Worm (Caenorhabditis elegans) whole organism, L4 larva: ENCODE data around the gene nhr-28.

Source experiments
- T20F7.1 ChIP-seq: fragments of 200-800 bp; sonication (Bioruptor generic); optimal IDR thresholded peaks from 2 replicates; lab custom pipeline; 2018; ENCODE audit warnings: mild to moderate bottlenecking, missing genetic modification characterization, missing compliant biosample characterization
- T26A8.4 ChIP-seq: fragments of 200-800 bp; sonication (Bioruptor generic); IDR thresholded peaks from 2 replicates; pipeline ENCODE4 v1.3.6; 2022; ENCODE audit warnings: missing genetic modification characterization, missing compliant biosample characterization
- aha-1 ChIP-seq: fragments of 150-350 bp; peaks from one replicate; lab custom pipeline; 2014; ENCODE audit warnings: missing biosample characterization, missing genetic modification characterization
- aly-2 ChIP-seq: sonication (generic microtip); optimal IDR thresholded peaks from 2 replicates; lab custom pipeline; 2018; ENCODE audit warnings: missing biosample characterization, missing genetic modification characterization
- arid-1 ChIP-seq: fragments of 200-800 bp; sonication (Bioruptor generic); conservative IDR thresholded peaks from 2 replicates; pipeline ENCODE4 v1.3.6; 2022; ENCODE audit warnings: missing genetic modification reagents, missing genetic modification characterization, missing compliant biosample characterization
- attf-4 ChIP-seq: sonication (generic microtip); optimal IDR thresholded peaks from 3 replicates; lab custom pipeline; 2017; ENCODE audit warnings: missing biosample characterization, missing genetic modification characterization
- ceh-28 ChIP-seq: fragments of 150-350 bp; optimal IDR thresholded peaks from 2 replicates; lab custom pipeline; 2014; ENCODE audit warnings: missing biosample characterization, missing genetic modification reagents, missing genetic modification characterization
- ceh-44 ChIP-seq: fragments of 200-800 bp; sonication (Bioruptor generic); IDR thresholded peaks from 2 replicates; pipeline ENCODE4 v1.3.6; 2022; ENCODE audit warnings: missing genetic modification reagents, missing genetic modification characterization, missing compliant biosample characterization
- daf-16 ChIP-seq, 3 experiments: sonication (generic microtip); optimal IDR thresholded peaks; 2 replicates each; lab custom pipeline; 2016 to 2017; ENCODE audit warnings: missing genetic modification characterization in 3 of 3, missing genetic modification reagents in 3 of 3, mild to moderate bottlenecking in 2 of 3, missing compliant biosample characterization in 2 of 3, missing biosample characterization in 1 of 3, moderate library complexity in 1 of 3
- dmd-6 ChIP-seq: fragments of 200-800 bp; sonication (Bioruptor generic); IDR thresholded peaks from 2 replicates; pipeline ENCODE4 v1.3.6; 2022; ENCODE audit warnings: missing genetic modification reagents, missing genetic modification characterization, missing compliant biosample characterization
- dve-1 ChIP-seq: sonication (generic microtip); optimal IDR thresholded peaks from 2 replicates; lab custom pipeline; 2017; ENCODE audit warnings: antibody characterized with exemption, mild to moderate bottlenecking, missing genetic modification characterization, missing compliant biosample characterization; ENCODE audit not compliant: insufficient read depth
- hlh-11 ChIP-seq: fragments of 200-800 bp; sonication (Bioruptor generic); optimal IDR thresholded peaks from 2 replicates; lab custom pipeline; 2018; ENCODE audit warnings: mild to moderate bottlenecking, missing genetic modification characterization, missing compliant biosample characterization
- hlh-30 ChIP-seq: sonication (generic microtip); optimal IDR thresholded peaks from 2 replicates; lab custom pipeline; 2017; ENCODE audit warnings: antibody characterized with exemption, mild to moderate bottlenecking, missing genetic modification characterization, missing compliant biosample characterization; ENCODE audit not compliant: insufficient read depth
- hmg-1.1 ChIP-seq: fragments of 200-800 bp; sonication (Bioruptor generic); IDR thresholded peaks from 2 replicates; pipeline ENCODE4 v1.3.6; 2022; ENCODE audit warnings: missing genetic modification reagents, missing genetic modification characterization, missing compliant biosample characterization
- lim-7 ChIP-seq: fragments of 200-800 bp; sonication (Bioruptor generic); IDR thresholded peaks from 2 replicates; pipeline ENCODE4 v1.3.6; 2022; ENCODE audit warnings: missing genetic modification characterization, missing compliant biosample characterization
- lin-1 ChIP-seq: fragments of 200-800 bp; sonication (Bioruptor generic); IDR thresholded peaks from 2 replicates; pipeline ENCODE4 v1.3.6; 2022; ENCODE audit warnings: missing genetic modification reagents, missing genetic modification characterization, missing compliant biosample characterization
- lin-13 ChIP-seq: fragments of 150-350 bp; optimal IDR thresholded peaks from 2 replicates; lab custom pipeline; 2014; ENCODE audit warnings: missing biosample characterization, missing genetic modification reagents, missing genetic modification characterization
- lin-29 ChIP-seq: fragments of 200-800 bp; sonication (Bioruptor generic); IDR thresholded peaks from 2 replicates; pipeline ENCODE4 v1.3.6; 2022; ENCODE audit warnings: missing genetic modification reagents, missing genetic modification characterization, missing compliant biosample characterization
- lin-38 ChIP-seq: fragments of 200-800 bp; sonication (Bioruptor generic); IDR thresholded peaks from 2 replicates; pipeline ENCODE4 v1.3.6; 2022; ENCODE audit warnings: missing genetic modification reagents, missing genetic modification characterization, missing compliant biosample characterization
- lir-3 ChIP-seq: sonication (generic microtip); optimal IDR thresholded peaks from 2 replicates; lab custom pipeline; 2016; ENCODE audit warnings: mild to moderate bottlenecking, missing genetic modification characterization, missing compliant biosample characterization
- lsy-2 ChIP-seq, 2 experiments: fragments of 150-350 bp in 1 of 2; sonication (generic microtip) in 1 of 2; optimal IDR thresholded peaks; 2 replicates each; lab custom pipeline; 2014 to 2017; ENCODE audit warnings: missing biosample characterization in 2 of 2, missing genetic modification characterization in 2 of 2
- madf-9 ChIP-seq: fragments of 200-800 bp; sonication (Bioruptor generic); conservative IDR thresholded peaks from 2 replicates; pipeline ENCODE4 v1.3.6; 2022; ENCODE audit warnings: missing genetic modification reagents, missing genetic modification characterization, missing compliant biosample characterization
- mdl-1 ChIP-seq, 2 experiments: fragments of 150-350 bp in 1 of 2; sonication (generic microtip) in 1 of 2; optimal IDR thresholded peaks; 2 replicates each; lab custom pipeline; 2014 to 2017; ENCODE audit warnings: missing biosample characterization in 2 of 2, missing genetic modification characterization in 2 of 2
- mep-1 ChIP-seq: fragments of 150-350 bp; sonication (generic microtip); optimal IDR thresholded peaks from 3 replicates; lab custom pipeline; 2014; ENCODE audit warnings: missing biosample characterization, missing genetic modification characterization
- mes-2 ChIP-seq: sonication (generic microtip); optimal IDR thresholded peaks from 2 replicates; lab custom pipeline; 2016; ENCODE audit warnings: missing genotype, mild to moderate bottlenecking, missing genetic modification characterization, missing compliant biosample characterization; ENCODE audit not compliant: poor library complexity, severe bottlenecking
- mxl-3 ChIP-seq: fragments of 200-800 bp; sonication (Bioruptor generic); optimal IDR thresholded peaks from 2 replicates; lab custom pipeline; 2018; ENCODE audit warnings: mild to moderate bottlenecking, missing genetic modification characterization, missing compliant biosample characterization
- nhr-102 ChIP-seq: sonication (generic microtip); optimal IDR thresholded peaks from 2 replicates; lab custom pipeline; 2016; ENCODE audit warnings: mild to moderate bottlenecking, missing genetic modification characterization, moderate library complexity, missing compliant biosample characterization
- nhr-11 ChIP-seq: fragments of 150-350 bp; optimal IDR thresholded peaks from 2 replicates; lab custom pipeline; 2014; ENCODE audit warnings: missing biosample characterization, missing genetic modification characterization
- nhr-28 ChIP-seq: fragments of 150-350 bp; optimal IDR thresholded peaks from 2 replicates; lab custom pipeline; 2014; ENCODE audit warnings: missing biosample characterization, missing genetic modification characterization
- nhr-6 ChIP-seq: fragments of 150-350 bp; optimal IDR thresholded peaks from 2 replicates; lab custom pipeline; 2014; ENCODE audit warnings: missing biosample characterization, missing genetic modification characterization
- nhr-77 ChIP-seq: fragments of 150-350 bp; optimal IDR thresholded peaks from 2 replicates; lab custom pipeline; 2014; ENCODE audit warnings: missing biosample characterization, missing genetic modification characterization
- pha-4 ChIP-seq, 2 experiments: fragments of 150-350 bp in 1 of 2; fragments of 200-800 bp in 1 of 2; sonication (Bioruptor generic) in 1 of 2; IDR thresholded peaks in 1 of 2; optimal IDR thresholded peaks in 1 of 2; 2 replicates each; pipeline versions ENCODE4 v1.3.6 to Lab custom; 2014 to 2022; ENCODE audit warnings: missing genetic modification characterization in 2 of 2, missing genetic modification reagents in 2 of 2, missing biosample characterization in 1 of 2, missing compliant biosample characterization in 1 of 2
- php-3 ChIP-seq: fragments of 200-800 bp; sonication (Bioruptor generic); IDR thresholded peaks from 2 replicates; pipeline ENCODE4 v1.3.6; 2022; ENCODE audit warnings: missing genetic modification reagents, missing genetic modification characterization, missing compliant biosample characterization
- rbr-2 ChIP-seq: sonication (generic microtip); optimal IDR thresholded peaks from 2 replicates; lab custom pipeline; 2016; ENCODE audit warnings: missing genotype, missing genetic modification characterization, missing compliant biosample characterization
- set-16 ChIP-seq: fragments of 200-800 bp; sonication (Bioruptor generic); IDR thresholded peaks from 2 replicates; pipeline ENCODE4 v1.3.6; 2022; ENCODE audit warnings: missing genetic modification reagents, missing genetic modification characterization, missing compliant biosample characterization
- snpc-1.2 ChIP-seq: fragments of 200-800 bp; sonication (Bioruptor generic); IDR thresholded peaks from 2 replicates; pipeline ENCODE4 v1.3.6; 2022; ENCODE audit warnings: missing genetic modification reagents, missing genetic modification characterization, missing compliant biosample characterization
- snpc-4 ChIP-seq: fragments of 150-350 bp; optimal IDR thresholded peaks from 2 replicates; lab custom pipeline; 2014; ENCODE audit warnings: missing biosample characterization, missing genetic modification characterization
- unc-62 ChIP-seq, 3 experiments: fragments of 150-350 bp in 1 of 3; sonication (generic microtip); optimal IDR thresholded peaks in 2 of 3; peaks in 1 of 3; 1 replicate in 1 of 3; 2 replicates in 2 of 3; lab custom pipeline; 2014 to 2017; ENCODE audit warnings: missing biosample characterization in 3 of 3, missing genetic modification characterization in 3 of 3, missing genetic modification reagents in 3 of 3, missing genotype in 1 of 3
- zfp-2 ChIP-seq: sonication (generic microtip); optimal IDR thresholded peaks from 2 replicates; lab custom pipeline; 2016; ENCODE audit warnings: mild to moderate bottlenecking, missing genetic modification characterization, missing compliant biosample characterization
- zip-11 ChIP-seq: fragments of 200-800 bp; sonication (Bioruptor generic); IDR thresholded peaks from 2 replicates; pipeline ENCODE4 v1.3.6; 2022; ENCODE audit warnings: missing genetic modification characterization, missing compliant biosample characterization

nhr-28 gene

DNA sequence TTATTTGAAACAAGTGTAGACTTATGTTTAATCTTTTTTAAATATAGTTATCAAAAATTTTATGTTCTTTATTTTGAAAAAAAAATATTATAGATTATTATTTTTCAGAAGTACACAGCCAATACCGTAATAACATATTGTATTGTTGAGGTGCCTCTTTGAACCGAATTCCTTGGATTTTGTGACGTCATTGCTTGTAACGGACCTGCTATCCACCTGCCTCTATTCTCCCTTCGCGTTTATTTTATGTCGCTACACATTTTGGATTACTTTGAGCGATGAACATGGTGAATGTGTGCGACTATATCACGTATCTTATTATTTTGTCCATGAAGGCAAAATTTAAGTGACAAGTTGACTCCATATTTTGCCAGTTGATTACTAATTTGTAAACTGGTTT is 27.5 kb upstream of the nhr-28 start (continued):
- TF ChIP-seq lim-7 (GFP tag; lab: Robert Waterston, UW) (no peak), madf-9 (GFP tag; lab: Robert Waterston, UW) (no peak), rbr-2 (peak; percentile 6), aly-2 (tag; lab: Kevin White, UChicago) (no peak), nhr-11 (tag; lab: Kevin White, UChicago) (no peak), dve-1 (peak; percentile 25), snpc-1.2 (no peak), zfp-2 (tag; lab: Kevin White, UChicago) (no peak), nhr-102 (tag; lab: Kevin White, UChicago) (peak; percentile 27), ceh-44 (GFP tag; lab: Robert Waterston, UW) (no peak), arid-1 (GFP tag; lab: Robert Waterston, UW) (no peak), hmg-1.1 (GFP tag; lab: Robert Waterston, UW) (peak; percentile 57), set-16 (GFP tag; lab: Robert Waterston, UW) (no peak)
- TF ChIP-seq, all 104 proteins: peak for 9

DNA sequence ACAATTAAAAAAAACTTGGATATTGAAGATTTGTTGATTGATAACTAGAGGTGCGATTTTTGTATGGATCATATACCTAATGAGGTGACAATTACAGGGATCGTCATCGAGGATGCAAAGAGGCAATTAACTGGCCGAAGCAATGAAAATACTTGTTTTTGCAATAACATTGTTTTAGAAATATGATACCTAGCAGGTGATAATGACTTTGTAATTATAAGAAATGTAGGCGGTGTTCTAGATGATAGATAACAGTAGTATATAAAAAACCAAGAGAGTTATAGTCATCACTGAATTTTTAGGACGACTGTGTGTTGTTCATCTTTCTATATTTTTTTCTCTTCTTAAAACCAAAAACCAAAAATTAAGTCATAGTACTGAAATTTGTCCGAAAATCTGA is 26.4 kb upstream of the nhr-28 start, which contains the start of gene C11G6.2:
Gene C11G6.2, plus strand, starts transcription at position 301 of the 400 bp plus-strand sequence.
- no peak for TF ChIP-seq lir-3 (tag; lab: Kevin White, UChicago)
- peak in 1 of 2 experiments; percentile 51 for TF ChIP-seq unc-62 (GFP tag; optimal IDR thresholded peaks at IDR 0.05 in 1 of 2; lab: Kevin White, UChicago)
- no peak for TF ChIP-seq unc-62 (tag; optimal IDR thresholded peaks at IDR 0.05; lab: Kevin White, UChicago)

- no peak for TF ChIP-seq daf-16 (GFP tag; optimal IDR thresholded peaks at IDR 0.05; lab: Kevin White, UChicago)
- TF ChIP-seq daf-16 (tag; optimal IDR thresholded peaks at IDR 0.05; lab: Kevin White, UChicago) = peak; percentile 55
- peak; percentile 4 for TF ChIP-seq dve-1
- TF ChIP-seq nhr-102 (tag; lab: Kevin White, UChicago) = no peak
These were observed 23.4 kb upstream of the nhr-28 start for ce11 chrX:16331425-16331824.

DNA sequence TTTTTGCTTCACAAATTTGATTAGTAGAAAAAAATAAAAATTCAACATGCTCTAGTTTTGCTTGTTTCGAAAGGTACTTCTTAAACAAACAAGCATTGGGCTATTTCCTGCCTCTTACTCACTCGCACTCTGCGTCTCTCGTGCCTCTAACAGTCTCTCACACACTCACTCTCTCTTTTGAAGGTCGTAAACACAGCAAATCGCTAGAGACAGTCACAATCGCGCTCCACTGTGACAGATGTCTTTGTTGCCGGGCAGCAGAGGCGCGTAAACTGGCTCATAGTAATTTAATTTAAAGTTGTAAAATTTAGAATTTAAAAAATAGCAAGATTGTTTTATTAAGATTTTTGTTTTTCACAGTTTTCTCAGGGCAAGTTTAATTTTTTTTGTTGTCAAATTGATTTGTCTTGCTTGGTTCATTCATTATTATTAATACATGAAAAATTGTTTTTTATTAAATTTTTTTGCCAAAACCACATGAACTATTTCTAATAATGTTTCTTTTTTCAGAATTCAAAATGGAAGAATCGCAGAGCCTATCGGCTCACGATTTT is 22.8 kb upstream of the nhr-28 start, which contains the start of gene taf-3:
Gene taf-3, plus strand, starts transcription at position 504 of the 554 bp plus-strand sequence.
- TF ChIP-seq snpc-4 (no peak), daf-16 (GFP tag; optimal IDR thresholded peaks at IDR 0.05; lab: Kevin White, UChicago) (peak in 1 of 2 experiments; percentile 21), daf-16 (tag; optimal IDR thresholded peaks at IDR 0.05; lab: Kevin White, UChicago) (peak; percentile 94), aly-2 (tag; lab: Kevin White, UChicago) (no peak), pha-4 (GFP tag; IDR thresholded peaks at IDR 0.05; lab: Robert Waterston, UW) (no peak), pha-4 (tag; optimal IDR thresholded peaks at IDR 0.05; lab: Kevin White, UChicago) (peak; percentile 66), mxl-3 (GFP tag; lab: Kevin White, UChicago) (peak; percentile 38), lin-1 (peak; percentile 41; the same call in 1 of the 2 replicates), nhr-6 (tag; lab: Kevin White, UChicago) (peak; percentile 7), mes-2 (peak; percentile 76), dmd-6 (GFP tag; lab: Robert Waterston, UW) (peak; percentile 42; the same call in 1 of the 2 replicates), lin-29 (GFP tag; lab: Robert Waterston, UW) (no peak), hlh-11 (tag; lab: Kevin White, UChicago) (peak; percentile 46), php-3 (GFP tag; lab: Robert Waterston, UW) (peak; percentile 60; the same call in 1 of the 2 replicates), aha-1 (peak; percentile 93), T20F7.1 (no peak), hmg-1.1 (GFP tag; lab: Robert Waterston, UW) (peak; percentile 67), T26A8.4 (no peak), nhr-28 (tag; lab: Kevin White, UChicago) (peak; percentile 71), dve-1 (peak; percentile 67), nhr-11 (tag; lab: Kevin White, UChicago) (peak; percentile 43), hlh-30 (tag; lab: Kevin White, UChicago) (peak; percentile 52), mep-1 (peak; percentile 70), lin-38 (peak; percentile 52), lin-13 (GFP tag; lab: Kevin White, UChicago) (peak; percentile 11), lsy-2 (tag; optimal IDR thresholded peaks at IDR 0.05; lab: Kevin White, UChicago) (peak in 1 of 2 experiments; percentile 61), attf-4 (tag; lab: Kevin White, UChicago) (no peak), mdl-1 (tag; optimal IDR thresholded peaks at IDR 0.05; lab: Kevin White, UChicago) (peak in 1 of 2 experiments; percentile 41), rbr-2 (peak; percentile 52), zip-11 (GFP tag; lab: Robert Waterston, UW) (no peak), ceh-28 (tag; lab: Kevin White, UChicago) (no peak), unc-62 (GFP tag; optimal IDR thresholded peaks at IDR 0.05 in 1 of 2; lab: Kevin White, UChicago) (peak in 1 of 2 experiments; percentile 78), unc-62 (tag; optimal IDR thresholded peaks at IDR 0.05; lab: Kevin White, UChicago) (no peak), nhr-77 (tag; lab: Kevin White, UChicago) (peak; percentile 2)
- TF ChIP-seq, all 104 proteins: peak for 23
